Fruit fly (Drosophila melanogaster): ENCODE measurements around the gene CG14454.

CG14454 gene

DNA sequence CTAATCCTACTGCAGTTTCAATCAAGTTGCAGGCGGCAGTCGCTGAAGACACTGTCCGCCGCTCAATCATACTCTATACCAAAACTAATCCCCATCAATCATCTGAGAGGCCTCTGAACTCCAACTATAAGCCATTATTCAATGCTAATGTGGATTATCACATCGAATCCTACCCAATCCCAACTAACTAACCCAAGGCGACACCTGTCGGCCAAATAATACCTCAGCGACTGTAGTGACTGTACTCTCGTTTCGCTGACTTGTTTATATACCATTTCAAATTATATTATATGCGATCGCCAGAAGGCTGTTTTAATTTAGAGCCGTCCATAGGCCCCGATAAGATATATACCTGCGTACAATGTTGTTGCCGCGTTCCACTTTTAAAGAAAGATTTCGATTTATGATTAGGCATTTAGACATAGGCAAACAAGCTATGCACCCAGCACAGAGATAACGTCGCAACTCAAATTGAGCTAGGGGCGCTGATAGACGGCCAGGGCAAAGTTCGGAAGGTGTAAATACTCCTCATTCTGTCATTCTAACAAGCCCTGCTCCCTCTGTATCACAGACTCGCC lies 20.5 kb downstream of the CG14454 start:
- TF ChIP-seq CG8301 (tag; optimal IDR thresholded peaks at IDR 0.05) = no peak
- TF ChIP-seq CG9948 (tag; optimal IDR thresholded peaks at IDR 0.05) = no peak
- no peak for TF ChIP-seq EcR (GFP tag; optimal IDR thresholded peaks at IDR 0.05)
- no peak for TF ChIP-seq D1 (tag; optimal IDR thresholded peaks at IDR 0.05)
- TF ChIP-seq CG12605 (GFP tag; IDR thresholded peaks at IDR 0.05) = no peak
- TF ChIP-seq Snoo (tag; optimal IDR thresholded peaks at IDR 0.05) = no peak
- no peak for TF ChIP-seq Ets98B (GFP tag; IDR thresholded peaks at IDR 0.05)
- TF ChIP-seq Pif1A (GFP tag; optimal IDR thresholded peaks at IDR 0.05) = no peak
- no peak for TF ChIP-seq CG14655 (GFP tag; optimal IDR thresholded peaks at IDR 0.05)
- no peak for TF ChIP-seq Pif1B (GFP tag; optimal IDR thresholded peaks at IDR 0.05)
- no peak for TF ChIP-seq CG32121 (GFP tag; IDR thresholded peaks at IDR 0.05)
- no peak for TF ChIP-seq CG13204 (GFP tag; optimal IDR thresholded peaks at IDR 0.05)
- no peak for TF ChIP-seq CG15710 (tag; optimal IDR thresholded peaks at IDR 0.05)
- no peak for TF ChIP-seq CG8159 (tag; optimal IDR thresholded peaks at IDR 0.05)

DNA sequence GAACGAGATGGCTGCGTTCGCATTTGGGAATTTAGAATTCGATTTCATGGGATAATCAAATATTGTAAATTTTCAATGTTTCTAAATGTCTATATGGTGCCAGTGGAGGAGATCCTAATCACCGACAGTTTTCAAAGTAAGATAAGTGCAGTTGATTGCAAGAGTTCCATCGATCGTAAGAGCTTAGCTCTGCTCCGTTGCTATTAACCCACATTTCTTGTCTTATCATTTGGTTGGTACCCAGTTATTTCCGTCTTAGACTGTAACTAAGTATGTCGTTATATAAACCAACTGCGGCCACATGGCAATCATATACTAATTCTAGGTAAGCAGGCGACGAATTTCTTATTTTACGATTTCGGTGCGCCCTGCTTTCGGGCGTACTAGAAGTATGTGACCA lies 22.2 kb downstream of the CG14454 start:
- TF ChIP-seq rn (GFP tag; IDR thresholded peaks at IDR 0.05) (no peak), CG10348 (GFP tag; IDR thresholded peaks at IDR 0.05) (no peak), gl (tag; optimal IDR thresholded peaks at IDR 0.05) (no peak), CG32121 (GFP tag; IDR thresholded peaks at IDR 0.05) (no peak)

DNA sequence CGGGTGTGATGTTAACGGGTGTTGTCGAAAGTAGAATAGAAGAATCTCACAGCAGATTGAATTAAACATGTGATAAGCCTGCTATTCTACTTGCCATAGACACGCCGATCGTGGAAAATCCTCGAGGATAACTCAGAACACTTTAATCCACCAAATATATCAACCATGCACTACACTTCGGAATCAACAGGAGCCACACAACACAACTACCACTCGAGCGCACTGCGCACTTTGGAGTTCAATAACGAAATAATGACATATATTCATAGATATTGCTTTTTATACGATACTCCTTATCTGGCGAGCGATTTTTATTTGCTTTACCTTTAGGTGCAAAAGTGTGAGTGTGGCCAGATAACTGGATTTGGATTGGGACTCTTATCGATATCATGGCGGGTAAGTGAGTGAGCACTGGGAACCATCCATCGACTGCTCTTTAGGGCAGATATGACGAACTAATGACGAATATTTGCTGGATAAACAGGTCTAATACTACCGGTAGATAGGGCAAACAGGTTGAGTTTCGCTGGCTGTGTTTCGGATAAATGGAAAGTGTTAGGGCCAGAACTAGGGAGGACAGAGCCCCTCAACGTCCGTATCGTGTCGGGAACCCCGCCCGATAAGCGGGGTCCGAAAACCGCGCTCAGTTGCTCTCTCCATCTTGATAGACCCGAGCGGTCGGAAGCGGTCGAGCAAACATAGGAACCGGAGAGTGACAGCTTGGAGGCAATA lies 22.9 kb downstream of the CG14454 start, which contains the start of gene Jhbp6:
TSS of gene Jhbp6 (plus strand) at position 682 of the 732 bp plus-strand sequence.
- TF ChIP-seq fd96Ca (GFP tag; IDR thresholded peaks at IDR 0.05) = no peak
- TF ChIP-seq Pif1A (GFP tag; optimal IDR thresholded peaks at IDR 0.05) = no peak
- TF ChIP-seq gl (tag; optimal IDR thresholded peaks at IDR 0.05) = no peak
- TF ChIP-seq CG4496 (GFP tag; IDR thresholded peaks at IDR 0.05) = no peak
- TF ChIP-seq CG13204 (GFP tag; optimal IDR thresholded peaks at IDR 0.05) = no peak
- no peak for TF ChIP-seq CG12605 (GFP tag; IDR thresholded peaks at IDR 0.05)
- no peak for TF ChIP-seq CG15710 (tag; optimal IDR thresholded peaks at IDR 0.05)
- TF ChIP-seq CG8159 (tag; optimal IDR thresholded peaks at IDR 0.05) = no peak
- TF ChIP-seq CG8301 (tag; optimal IDR thresholded peaks at IDR 0.05) = no peak
- TF ChIP-seq CG9948 (tag; optimal IDR thresholded peaks at IDR 0.05) = no peak
- TF ChIP-seq CG10348 (GFP tag; IDR thresholded peaks at IDR 0.05) = no peak
- TF ChIP-seq CG14655 (GFP tag; optimal IDR thresholded peaks at IDR 0.05) = no peak
- no peak for TF ChIP-seq CG32121 (GFP tag; IDR thresholded peaks at IDR 0.05)
- no peak for TF ChIP-seq CG17806 (tag; optimal IDR thresholded peaks at IDR 0.05)
- TF ChIP-seq Ets98B (GFP tag; IDR thresholded peaks at IDR 0.05) = no peak
- TF ChIP-seq rn (GFP tag; IDR thresholded peaks at IDR 0.05) = no peak
- TF ChIP-seq Pif1B (GFP tag; optimal IDR thresholded peaks at IDR 0.05) = no peak
- TF ChIP-seq Snoo (tag; optimal IDR thresholded peaks at IDR 0.05) = no peak

DNA sequence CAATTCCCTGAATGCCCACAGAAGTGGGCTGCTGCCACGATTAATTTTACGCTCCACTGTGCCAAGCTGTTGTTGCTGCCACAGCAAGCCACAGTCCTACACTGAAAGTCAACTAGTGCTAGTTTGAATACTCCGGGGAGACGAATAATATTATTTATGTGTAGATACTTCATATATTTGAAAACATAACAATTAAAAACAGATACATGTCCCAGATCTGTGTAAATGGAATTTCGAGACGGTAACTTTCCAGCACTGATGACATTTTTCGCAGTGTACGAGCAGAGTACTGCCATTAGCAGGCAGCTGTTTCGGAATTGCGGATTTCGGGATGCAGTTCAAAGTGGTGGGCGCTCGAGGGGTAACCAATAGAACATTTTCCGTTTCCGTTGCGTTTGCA lies 27.2 kb downstream of the CG14454 start:
- TF ChIP-seq CG14655 (GFP tag; optimal IDR thresholded peaks at IDR 0.05) (no peak), CG17806 (tag; optimal IDR thresholded peaks at IDR 0.05) (no peak), CG10348 (GFP tag; IDR thresholded peaks at IDR 0.05) (no peak), rn (GFP tag; IDR thresholded peaks at IDR 0.05) (no peak), CG12605 (GFP tag; IDR thresholded peaks at IDR 0.05) (no peak), CG9948 (tag; optimal IDR thresholded peaks at IDR 0.05) (peak; percentile 16), CG4496 (GFP tag; IDR thresholded peaks at IDR 0.05) (no peak), gl (tag; optimal IDR thresholded peaks at IDR 0.05) (no peak), CG8159 (tag; optimal IDR thresholded peaks at IDR 0.05) (peak; percentile 28), Pif1A (GFP tag; optimal IDR thresholded peaks at IDR 0.05) (no peak), CG32121 (GFP tag; IDR thresholded peaks at IDR 0.05) (no peak), Ets98B (GFP tag; IDR thresholded peaks at IDR 0.05) (no peak), D1 (tag; optimal IDR thresholded peaks at IDR 0.05) (no peak), CG34367 (tag; optimal IDR thresholded peaks at IDR 0.05) (no peak)

DNA sequence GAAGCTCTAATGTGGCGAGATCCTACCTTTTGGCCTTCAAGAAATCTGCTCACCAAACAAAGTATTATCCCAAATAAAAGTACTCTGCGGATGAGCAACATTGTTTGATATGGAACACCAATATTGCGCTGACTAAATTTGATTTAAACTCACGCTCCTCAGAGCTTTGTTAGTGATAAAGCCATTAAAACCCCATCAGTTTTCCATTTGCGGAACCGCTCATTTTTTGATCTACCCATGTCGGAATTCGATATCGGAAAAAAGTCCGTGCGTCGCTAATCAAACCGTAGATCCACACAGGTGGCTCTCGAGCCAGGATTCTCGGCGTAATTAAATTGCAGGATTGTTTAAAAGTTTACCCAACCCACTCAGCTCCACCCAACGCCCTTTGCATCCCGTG lies 39.9 kb downstream of the CG14454 start, which contains the start of gene CG33772:
TSS of gene CG33772 (minus strand) at position 101 of the 400 bp plus-strand sequence.
- TF ChIP-seq CG4496 (GFP tag; IDR thresholded peaks at IDR 0.05) = no peak
- no peak for TF ChIP-seq CG13204 (GFP tag; optimal IDR thresholded peaks at IDR 0.05)
- TF ChIP-seq EcR (GFP tag; optimal IDR thresholded peaks at IDR 0.05) = no peak
- no peak for TF ChIP-seq CG34367 (tag; optimal IDR thresholded peaks at IDR 0.05)
- no peak for TF ChIP-seq CG8301 (tag; optimal IDR thresholded peaks at IDR 0.05)
- no peak for TF ChIP-seq CG15710 (tag; optimal IDR thresholded peaks at IDR 0.05)
- no peak for TF ChIP-seq gl (tag; optimal IDR thresholded peaks at IDR 0.05)
- no peak for TF ChIP-seq CG9948 (tag; optimal IDR thresholded peaks at IDR 0.05)
- no peak for TF ChIP-seq CG12605 (GFP tag; IDR thresholded peaks at IDR 0.05)
- no peak for TF ChIP-seq D1 (tag; optimal IDR thresholded peaks at IDR 0.05)
- no peak for TF ChIP-seq rn (GFP tag; IDR thresholded peaks at IDR 0.05)
- TF ChIP-seq Pif1B (GFP tag; optimal IDR thresholded peaks at IDR 0.05) = no peak

DNA sequence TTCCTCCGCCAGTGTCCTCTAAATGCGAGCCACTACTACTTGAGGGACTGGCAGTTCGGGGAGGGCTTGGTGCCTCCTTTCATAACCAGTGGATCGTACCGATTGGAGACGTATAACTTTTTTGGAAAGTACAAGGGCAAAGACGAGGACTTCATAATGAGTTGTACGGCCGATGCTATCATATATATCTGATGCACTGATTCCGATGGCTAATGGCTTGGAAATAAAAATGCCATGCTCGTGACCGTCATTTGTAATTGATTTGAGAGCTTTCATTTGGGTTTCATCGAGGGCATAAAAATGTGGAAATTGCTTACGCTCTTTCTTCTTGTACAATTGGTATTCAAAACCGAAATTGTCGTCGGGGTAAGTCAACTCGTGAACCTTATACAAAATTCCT lies 43.2 kb downstream of the CG14454 start, which contains the start of gene CG33771:
TSS of gene CG33771 (plus strand) at position 301 of the 400 bp plus-strand sequence.
- TF ChIP-seq Snoo (tag; optimal IDR thresholded peaks at IDR 0.05) (no peak), CG9948 (tag; optimal IDR thresholded peaks at IDR 0.05) (no peak), Pif1B (GFP tag; optimal IDR thresholded peaks at IDR 0.05) (no peak), CG8159 (tag; optimal IDR thresholded peaks at IDR 0.05) (no peak), CG15710 (tag; optimal IDR thresholded peaks at IDR 0.05) (no peak), CG13204 (GFP tag; optimal IDR thresholded peaks at IDR 0.05) (no peak)
